Worm (Caenorhabditis elegans): ENCODE measurements around the gene T02E9.5.
A peak's percentile ranks its signal among the peaks of the same experiment; 100 is the strongest.

ce11 chrV:11314025-11314880 is 27.8 kb upstream of the T02E9.5 start:
- peak; percentile 96 for TF ChIP-seq F57C9.4 (tag; optimal IDR thresholded peaks at IDR 0.05)
- TF ChIP-seq ztf-3 (GFP tag; optimal IDR thresholded peaks at IDR 0.05) = peak; percentile 92
- TF ChIP-seq pha-4 (tag; optimal IDR thresholded peaks at IDR 0.05) = no peak
- peak; percentile 94 for TF ChIP-seq sea-2 (GFP tag; IDR thresholded peaks at IDR 0.05)
- TF ChIP-seq Y56A3A.18 (GFP tag; IDR thresholded peaks at IDR 0.05) = peak; percentile 99
- TF ChIP-seq mxl-1 (tag; optimal IDR thresholded peaks at IDR 0.05) = peak; percentile 98
- TF ChIP-seq nhr-27 (tag; optimal IDR thresholded peaks at IDR 0.05) = peak; percentile 99
- TF ChIP-seq unc-62 (GFP tag; optimal IDR thresholded peaks at IDR 0.05) = peak; percentile 25
- peak; percentile 87 for TF ChIP-seq gei-17 (GFP tag; optimal IDR thresholded peaks at IDR 0.05)
- TF ChIP-seq snpc-3.4 (tag; optimal IDR thresholded peaks at IDR 0.05) = peak; percentile 96
- TF ChIP-seq let-607 (tag; optimal IDR thresholded peaks at IDR 0.05) = peak; percentile 88 to 90
- TF ChIP-seq F33H1.4 (GFP tag; IDR thresholded peaks at IDR 0.05) = peak; percentile 67

All from whole organism, young adult.